Fruit fly (Drosophila melanogaster) whole organism: ENCODE measurements around the gene CG10657.

Source experiments
- CG8478 ChIP-seq: fragments of >200 bp; optimal IDR thresholded peaks from 2 replicates; lab custom pipeline; 2018; ENCODE audit warnings: inconsistent platforms
- Dll ChIP-seq: fragments of >200 bp; optimal IDR thresholded peaks from 2 replicates; lab custom pipeline; 2017
- EcR ChIP-seq, 2 experiments: fragments of >200 bp; optimal IDR thresholded peaks; 2 replicates each; lab custom pipeline; 2017; ENCODE audit warnings: missing biosample characterization in 2 of 2, missing genetic modification characterization in 2 of 2, missing genetic modification reagents in 2 of 2
- pan ChIP-seq: fragments of >200 bp; optimal IDR thresholded peaks from 2 replicates; lab custom pipeline; 2017
- psq ChIP-seq: fragments of >200 bp; optimal IDR thresholded peaks from 2 replicates; lab custom pipeline; 2017
- usp ChIP-seq: fragments of >200 bp; optimal IDR thresholded peaks from 2 replicates; lab custom pipeline; 2017; ENCODE audit warnings: missing biosample characterization, missing genetic modification characterization, mixed read lengths

DNA sequence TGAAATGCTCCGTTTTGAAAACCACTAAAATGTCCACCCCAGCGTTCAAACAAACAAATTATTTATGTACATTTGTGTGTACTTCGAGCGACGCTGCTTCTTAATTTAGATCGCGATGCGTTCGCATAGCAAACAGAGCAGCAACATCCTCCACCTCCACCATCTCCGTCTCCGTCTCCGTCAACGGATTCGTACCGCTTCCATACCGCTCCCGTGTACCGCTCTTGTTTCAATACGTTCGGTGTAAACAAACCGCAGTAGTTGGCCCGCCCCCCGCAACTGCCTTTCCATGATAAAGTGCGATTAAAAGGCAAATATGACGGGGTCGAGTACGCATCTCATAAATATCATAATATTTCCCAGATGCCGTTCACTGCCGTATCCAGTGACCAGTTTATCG lies 14.8 kb downstream of the CG10657 start, which contains the start of gene CG33725:
- no peak for TF ChIP-seq psq (lab: Kevin White, UChicago)
- no peak for TF ChIP-seq Dll (lab: Kevin White, UChicago)
- TF ChIP-seq pan (lab: Kevin White, UChicago), result no peak
- TF ChIP-seq CG8478 (lab: Kevin White, UChicago), result no peak
- no peak for TF ChIP-seq usp (GFP tag; lab: Kevin White, UChicago)
- no peak for TF ChIP-seq EcR (GFP tag; optimal IDR thresholded peaks at IDR 0.05; lab: Kevin White, UChicago)
